Fruit fly (Drosophila melanogaster) whole organism: ENCODE measurements around the gene Klp10A.

Experiments used
- CG8478 ChIP-seq: fragments of >200 bp; optimal IDR thresholded peaks from 2 replicates; lab custom pipeline; 2018; ENCODE audit warnings: inconsistent platforms
- Dll ChIP-seq: fragments of >200 bp; optimal IDR thresholded peaks from 2 replicates; lab custom pipeline; 2017
- EcR ChIP-seq, 2 experiments: fragments of >200 bp; optimal IDR thresholded peaks; 2 replicates each; lab custom pipeline; 2017; ENCODE audit warnings: missing biosample characterization in 2 of 2, missing genetic modification characterization in 2 of 2, missing genetic modification reagents in 2 of 2
- pan ChIP-seq: fragments of >200 bp; optimal IDR thresholded peaks from 2 replicates; lab custom pipeline; 2017
- psq ChIP-seq: fragments of >200 bp; optimal IDR thresholded peaks from 2 replicates; lab custom pipeline; 2017

- TF ChIP-seq CG8478 (peak; percentile 56), pan (lab: Kevin White, UChicago) (no peak), Dll (lab: Kevin White, UChicago) (peak; percentile 83), EcR (GFP tag; optimal IDR thresholded peaks at IDR 0.05; lab: Kevin White, UChicago) (no peak), psq (lab: Kevin White, UChicago) (no peak)
Observed at dm6 chrX:11154511-11155197, 17.7 kb upstream of the Klp10A start.
